Worm (Caenorhabditis elegans) whole organism, L2 larva: ENCODE results near the gene C08E8.1.

Source experiments
- alr-1 ChIP-seq: fragments of 150-350 bp; optimal IDR thresholded peaks from 2 replicates; lab custom pipeline; 2014; ENCODE audit warnings: missing biosample characterization, missing genetic modification characterization
- ceh-82 ChIP-seq: fragments of 150-350 bp; optimal IDR thresholded peaks from 2 replicates; lab custom pipeline; 2014; ENCODE audit warnings: missing biosample characterization, missing genetic modification characterization
- dmd-4 ChIP-seq: sonication (generic microtip); optimal IDR thresholded peaks from 2 replicates; lab custom pipeline; 2017; ENCODE audit warnings: missing biosample characterization, missing genetic modification characterization
- lin-13 ChIP-seq: fragments of 150-350 bp; optimal IDR thresholded peaks from 2 replicates; lab custom pipeline; 2014; ENCODE audit warnings: missing biosample characterization, missing genetic modification reagents, missing genetic modification characterization
- nhr-129 ChIP-seq: fragments of 150-350 bp; optimal IDR thresholded peaks from 2 replicates; lab custom pipeline; 2014; ENCODE audit warnings: missing biosample characterization, missing genetic modification characterization
- unc-39 ChIP-seq: fragments of 150-350 bp; optimal IDR thresholded peaks from 2 replicates; lab custom pipeline; 2014; ENCODE audit warnings: missing biosample characterization, missing genetic modification characterization

DNA sequence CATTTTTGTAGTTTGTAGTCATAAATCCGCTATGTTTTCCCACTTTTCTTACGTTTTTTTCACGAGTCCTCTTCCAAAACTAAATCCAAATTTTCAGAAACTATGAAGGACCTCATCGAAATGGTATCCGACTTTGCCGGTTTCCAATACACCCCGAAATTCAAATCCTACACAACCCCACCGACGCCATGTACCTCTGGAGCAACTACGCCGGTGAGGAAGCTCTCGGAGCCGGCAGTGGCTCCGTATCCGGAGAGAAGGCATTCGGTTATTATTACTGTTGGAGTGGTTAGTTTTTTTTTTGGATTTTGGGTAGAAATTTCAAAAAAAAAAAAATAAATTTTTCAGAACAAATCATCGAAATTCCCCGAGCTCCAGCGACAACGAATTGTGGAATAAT, 12.3 kb downstream of the C08E8.1 start, which contains the start of gene C08E8.3:
- TF ChIP-seq nhr-129 (tag; lab: Kevin White, UChicago) (no peak), lin-13 (no peak), unc-39 (tag; lab: Kevin White, UChicago) (no peak), dmd-4 (tag; lab: Kevin White, UChicago) (no peak), ceh-82 (tag; lab: Kevin White, UChicago) (no peak), alr-1 (no peak)
